Fruit fly (Drosophila melanogaster) whole organism, embryonic: ENCODE data around the gene CG42340.

Source experiments
- ATbp ChIP-seq: fragments of 200-800 bp; sonication (Bioruptor generic); optimal IDR thresholded peaks from 2 replicates; lab custom pipeline; 2017; ENCODE audit warnings: missing biosample characterization, mild to moderate bottlenecking, missing genetic modification characterization, missing genetic modification reagents
- C15 ChIP-seq: fragments of 200-800 bp; sonication (Bioruptor generic); IDR thresholded peaks from 3 replicates; pipeline ENCODE4 v1.3.6; 2022; ENCODE audit warnings: missing biosample characterization, missing genetic modification characterization
- CG10979 ChIP-seq: fragments of 200-800 bp; sonication (Bioruptor generic); optimal IDR thresholded peaks from 2 replicates; lab custom pipeline; 2018; ENCODE audit warnings: missing biosample characterization, mild to moderate bottlenecking, missing genetic modification characterization, moderate library complexity
- CG11398 ChIP-seq: fragments of 200-800 bp; sonication (Bioruptor generic); optimal IDR thresholded peaks from 2 replicates; lab custom pipeline; 2016; ENCODE audit warnings: missing biosample characterization, missing genetic modification characterization
- CG11504 ChIP-seq: fragments of 200-800 bp; sonication (Bioruptor generic); optimal IDR thresholded peaks from 3 replicates; lab custom pipeline; 2019; ENCODE audit warnings: missing biosample characterization, mild to moderate bottlenecking, missing genetic modification characterization, moderate library complexity
- CG11560 ChIP-seq: fragments of 200-800 bp; sonication (Bioruptor generic); IDR thresholded peaks from 3 replicates; pipeline ENCODE4 v1.3.6; 2022; ENCODE audit warnings: missing biosample characterization, missing genetic modification characterization
- CG12071 ChIP-seq: fragments of 200-800 bp; sonication (Bioruptor generic); optimal IDR thresholded peaks from 3 replicates; lab custom pipeline; 2018; ENCODE audit warnings: missing biosample characterization, mild to moderate bottlenecking, missing genetic modification characterization
- CG12219 ChIP-seq: fragments of 200-800 bp; sonication (Bioruptor generic); optimal IDR thresholded peaks from 3 replicates; lab custom pipeline; 2018; ENCODE audit warnings: missing biosample characterization, mild to moderate bottlenecking, missing genetic modification characterization
- CG12744 ChIP-seq: fragments of 200-800 bp; sonication (Bioruptor generic); optimal IDR thresholded peaks from 2 replicates; lab custom pipeline; 2016; ENCODE audit warnings: missing biosample characterization, missing genetic modification characterization
- CG12769 ChIP-seq: fragments of 200-800 bp; sonication (Bioruptor generic); optimal IDR thresholded peaks from 2 replicates; lab custom pipeline; 2019; ENCODE audit warnings: missing biosample characterization, mild to moderate bottlenecking, missing genetic modification characterization, moderate library complexity
- CG13123 ChIP-seq: fragments of 200-800 bp; sonication (Bioruptor generic); optimal IDR thresholded peaks from 2 replicates; lab custom pipeline; 2016; ENCODE audit warnings: missing biosample characterization, missing genetic modification characterization
- CG13296 ChIP-seq: fragments of 200-800 bp; sonication (Bioruptor generic); optimal IDR thresholded peaks from 3 replicates; lab custom pipeline; 2018; ENCODE audit warnings: missing biosample characterization, mild to moderate bottlenecking, missing genetic modification characterization
- CG15269 ChIP-seq: fragments of 200-800 bp; sonication (Bioruptor generic); optimal IDR thresholded peaks from 2 replicates; lab custom pipeline; 2018; ENCODE audit warnings: missing biosample characterization, mild to moderate bottlenecking, missing genetic modification characterization, moderate library complexity
- CG1602 ChIP-seq: fragments of 200-800 bp; sonication (Bioruptor generic); optimal IDR thresholded peaks from 3 replicates; lab custom pipeline; 2016; ENCODE audit warnings: missing biosample characterization, missing genetic modification characterization
- CG17328 ChIP-seq: fragments of 200-800 bp; sonication (Bioruptor generic); IDR thresholded peaks from 2 replicates; pipeline ENCODE4 v1.3.6; 2022; ENCODE audit warnings: missing biosample characterization, missing genetic modification characterization
- CG17361 ChIP-seq: fragments of 200-800 bp; sonication (Bioruptor generic); IDR thresholded peaks from 3 replicates; pipeline ENCODE4 v1.3.6; 2022; ENCODE audit warnings: missing biosample characterization, missing genetic modification characterization
- CG17829 ChIP-seq: fragments of 200-800 bp; optimal IDR thresholded peaks from 2 replicates; lab custom pipeline; 2019; ENCODE audit warnings: missing biosample characterization, mild to moderate bottlenecking, missing genetic modification characterization, moderate library complexity
- CG18599 ChIP-seq: fragments of 200-800 bp; sonication (Bioruptor generic); optimal IDR thresholded peaks from 3 replicates; lab custom pipeline; 2017; ENCODE audit warnings: missing biosample characterization, missing genetic modification characterization, mild to moderate bottlenecking, moderate library complexity, missing genetic modification reagents
- CG3281 ChIP-seq: fragments of 200-800 bp; sonication (Bioruptor generic); optimal IDR thresholded peaks from 3 replicates; lab custom pipeline; 2017; ENCODE audit warnings: missing biosample characterization, mild to moderate bottlenecking, missing genetic modification characterization
- CG33213 ChIP-seq: fragments of 200-800 bp; sonication (Bioruptor generic); optimal IDR thresholded peaks from 3 replicates; lab custom pipeline; 2016; ENCODE audit warnings: missing biosample characterization, missing genetic modification characterization
- CG34376 ChIP-seq: fragments of 200-800 bp; sonication (Bioruptor generic); optimal IDR thresholded peaks from 2 replicates; lab custom pipeline; 2018; ENCODE audit warnings: missing biosample characterization, mild to moderate bottlenecking, missing genetic modification characterization
- CG4730 ChIP-seq: fragments of 200-800 bp; sonication (Bioruptor generic); IDR thresholded peaks from 2 replicates; pipeline ENCODE4 v1.3.6; 2022; ENCODE audit warnings: missing biosample characterization, missing genetic modification characterization
- CG6175 ChIP-seq: fragments of 200-800 bp; sonication (Bioruptor generic); IDR thresholded peaks from 3 replicates; pipeline ENCODE4 v1.3.6; 2022; ENCODE audit warnings: missing biosample characterization, missing genetic modification characterization
- CG7357 ChIP-seq: fragments of 200-800 bp; sonication (Bioruptor generic); IDR thresholded peaks from 3 replicates; pipeline ENCODE4 v1.3.6; 2022; ENCODE audit warnings: missing biosample characterization, missing genetic modification characterization
- CG7839 ChIP-seq: fragments of 200-800 bp; sonication (Bioruptor generic); optimal IDR thresholded peaks from 3 replicates; lab custom pipeline; 2018; ENCODE audit warnings: missing biosample characterization, mild to moderate bottlenecking, missing genetic modification characterization, moderate library complexity
- CG7928 ChIP-seq: fragments of 200-800 bp; sonication (Bioruptor generic); optimal IDR thresholded peaks from 2 replicates; lab custom pipeline; 2017; ENCODE audit warnings: missing biosample characterization, mild to moderate bottlenecking, missing genetic modification characterization
- CG9437 ChIP-seq: fragments of 200-800 bp; sonication (Bioruptor generic); optimal IDR thresholded peaks from 2 replicates; lab custom pipeline; 2018; ENCODE audit warnings: missing biosample characterization, mild to moderate bottlenecking, missing genetic modification characterization
- CTCF ChIP-seq: fragments of 200-800 bp; sonication (Bioruptor generic); optimal IDR thresholded peaks from 2 replicates; lab custom pipeline; 2017; ENCODE audit warnings: missing biosample characterization, mild to moderate bottlenecking, missing genetic modification characterization, moderate library complexity
- Doc3 ChIP-seq: fragments of 200-800 bp; sonication (Bioruptor generic); IDR thresholded peaks from 3 replicates; pipeline ENCODE4 v1.3.6; 2022; ENCODE audit warnings: missing biosample characterization, missing genetic modification characterization; ENCODE audit not compliant: partially characterized antibody
- H2.0 ChIP-seq: fragments of 200-800 bp; sonication (Bioruptor generic); IDR thresholded peaks from 2 replicates; pipeline ENCODE4 v1.3.6; 2022; ENCODE audit warnings: missing biosample characterization, missing genetic modification characterization
- HLH3B ChIP-seq: fragments of 200-800 bp; sonication (Bioruptor generic); IDR thresholded peaks from 2 replicates; pipeline ENCODE4 v1.3.6; 2022; ENCODE audit warnings: missing biosample characterization, missing genetic modification characterization
- HLH54F ChIP-seq: fragments of 200-800 bp; sonication (Bioruptor generic); optimal IDR thresholded peaks from 3 replicates; lab custom pipeline; 2016; ENCODE audit warnings: missing biosample characterization, missing genetic modification characterization
- Hr3 ChIP-seq: fragments of 200-800 bp; sonication (Bioruptor generic); optimal IDR thresholded peaks from 3 replicates; lab custom pipeline; 2016; ENCODE audit warnings: missing biosample characterization, missing genetic modification characterization
- Hsf ChIP-seq: fragments of 200-800 bp; sonication (Bioruptor generic); optimal IDR thresholded peaks from 3 replicates; lab custom pipeline; 2016; ENCODE audit warnings: missing biosample characterization, missing genetic modification characterization
- Rfx ChIP-seq: fragments of 200-800 bp; sonication (Bioruptor generic); IDR thresholded peaks from 2 replicates; pipeline ENCODE4 v1.3.6; 2022; ENCODE audit warnings: missing biosample characterization, missing genetic modification characterization
- Ssrp ChIP-seq: fragments of 200-800 bp; sonication (Bioruptor generic); optimal IDR thresholded peaks from 2 replicates; lab custom pipeline; 2018; ENCODE audit warnings: missing biosample characterization, mild to moderate bottlenecking, missing genetic modification characterization, moderate library complexity
- Xbp1 ChIP-seq: fragments of 200-800 bp; sonication (Bioruptor generic); optimal IDR thresholded peaks from 3 replicates; lab custom pipeline; 2016; ENCODE audit warnings: missing biosample characterization, mild to moderate bottlenecking, missing genetic modification characterization
- ap ChIP-seq: fragments of 200-800 bp; sonication (Bioruptor generic); IDR thresholded peaks from 2 replicates; pipeline ENCODE4 v1.3.6; 2022; ENCODE audit warnings: missing biosample characterization, missing genetic modification characterization
- az2 ChIP-seq: fragments of 200-800 bp; sonication (Bioruptor generic); optimal IDR thresholded peaks from 3 replicates; lab custom pipeline; 2016; ENCODE audit warnings: missing biosample characterization, missing genetic modification characterization
- cad ChIP-seq: fragments of >200 bp; optimal IDR thresholded peaks from 2 replicates; lab custom pipeline; 2017; ENCODE audit warnings: missing biosample characterization, missing genetic modification characterization
- dpn ChIP-seq, 2 experiments: fragments of 200-800 bp; sonication (Bioruptor generic); optimal IDR thresholded peaks; 3 replicates each; lab custom pipeline; 2016; ENCODE audit warnings: missing biosample characterization in 2 of 2, missing genetic modification characterization in 2 of 2
- dysf ChIP-seq: fragments of 200-800 bp; sonication (Bioruptor generic); IDR thresholded peaks from 3 replicates; pipeline ENCODE4 v1.3.6; 2022; ENCODE audit warnings: missing biosample characterization, missing genetic modification characterization
- hbn ChIP-seq: fragments of 200-800 bp; sonication (Bioruptor generic); IDR thresholded peaks from 2 replicates; pipeline ENCODE4 v1.3.6; 2022; ENCODE audit warnings: missing biosample characterization, missing genetic modification characterization; ENCODE audit not compliant: partially characterized antibody
- ind ChIP-seq: fragments of 200-800 bp; sonication (Bioruptor generic); optimal IDR thresholded peaks from 3 replicates; lab custom pipeline; 2016; ENCODE audit warnings: missing biosample characterization, missing genetic modification characterization
- otp ChIP-seq: fragments of 200-800 bp; sonication (Bioruptor generic); IDR thresholded peaks from 3 replicates; pipeline ENCODE4, ENCODE4 v1.3.6; 2022; ENCODE audit warnings: missing biosample characterization, missing genetic modification characterization
- ranshi ChIP-seq: fragments of 200-800 bp; sonication (Bioruptor generic); IDR thresholded peaks from 2 replicates; pipeline ENCODE4 v1.3.6; 2022; ENCODE audit warnings: missing biosample characterization, missing genetic modification characterization
- shn ChIP-seq: fragments of 200-800 bp; sonication (Bioruptor generic); optimal IDR thresholded peaks from 3 replicates; lab custom pipeline; 2016; ENCODE audit warnings: missing biosample characterization, missing genetic modification characterization
- sob ChIP-seq: fragments of 200-800 bp; sonication (Bioruptor generic); IDR thresholded peaks from 2 replicates; pipeline ENCODE4 v1.3.6; 2022; ENCODE audit warnings: missing biosample characterization, missing genetic modification characterization
- ttk ChIP-seq: fragments of 200-800 bp; sonication (Bioruptor generic); IDR thresholded peaks from 2 replicates; pipeline ENCODE4 v2.1.2; 2022; ENCODE audit warnings: missing biosample characterization, missing genetic modification characterization
- zen2 ChIP-seq: fragments of 200-800 bp; sonication (Bioruptor generic); IDR thresholded peaks from 3 replicates; pipeline ENCODE4 v1.3.6; 2022; ENCODE audit warnings: missing biosample characterization, missing genetic modification characterization; ENCODE audit not compliant: partially characterized antibody
- zfh1 ChIP-seq: fragments of 200-800 bp; sonication (Bioruptor generic); IDR thresholded peaks from 3 replicates; pipeline ENCODE4 v1.3.6; 2022; ENCODE audit warnings: missing biosample characterization, missing genetic modification characterization

CG42340 gene

DNA sequence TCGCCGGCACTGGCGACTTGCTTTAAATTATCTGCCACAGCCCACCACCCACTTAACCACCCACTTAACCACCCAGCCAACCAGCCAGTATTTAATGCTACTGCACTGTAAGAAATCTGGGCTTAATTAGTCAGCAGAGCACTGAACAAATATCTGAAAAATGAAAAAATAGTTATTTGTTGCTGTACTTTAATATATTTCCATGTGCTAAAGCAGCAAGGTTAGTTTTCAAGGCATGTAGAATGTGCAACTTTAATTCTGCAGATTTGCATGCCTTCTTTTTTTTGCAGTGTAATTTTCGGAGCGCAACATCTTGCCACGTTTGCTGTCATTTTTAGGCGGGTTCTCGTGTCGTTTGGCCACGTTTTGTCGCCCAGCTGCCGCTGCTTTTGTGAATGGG, 148.5 kb downstream of the CG42340 start (continued):
- TF ChIP-seq CG17829 (tag; lab: Kevin White, UChicago) (peak; percentile 26), CG33213 (no peak), CG9437 (GFP tag; lab: Kevin White, UChicago) (peak; percentile 1), Ssrp (tag; lab: Kevin White, UChicago) (peak; percentile 30), Xbp1 (GFP tag; lab: Kevin White, UChicago) (peak; percentile 41), otp (GFP tag; lab: Robert Waterston, UW) (peak; percentile 30; the same call in 1 of the 3 replicates), CG11398 (GFP tag; lab: Kevin White, UChicago) (no peak), Hr3 (GFP tag; lab: Kevin White, UChicago) (peak; percentile 12), CTCF (GFP tag; lab: Kevin White, UChicago) (no peak), cad (no peak), H2.0 (GFP tag; lab: Robert Waterston, UW) (peak; percentile 7; the same call in 1 of the 2 replicates), CG1602 (peak; percentile 10), dpn (GFP tag; optimal IDR thresholded peaks at IDR 0.05; lab: Kevin White, UChicago) (peak; percentile 32 to 48), CG10979 (tag; lab: Kevin White, UChicago) (peak; percentile 30), ind (GFP tag; lab: Kevin White, UChicago) (peak; percentile 53), CG15269 (tag; lab: Kevin White, UChicago) (peak; percentile 60), CG17361 (GFP tag; lab: Robert Waterston, UW) (peak; percentile 43; the same call in 1 of the 3 replicates), Hsf (peak; percentile 46), CG12219 (peak; percentile 36), C15 (GFP tag; lab: Robert Waterston, UW) (no peak), hbn (GFP tag; lab: Robert Waterston, UW) (no peak), CG17328 (GFP tag; lab: Robert Waterston, UW) (peak; percentile 41; the same call in 1 of the 2 replicates), zfh1 (peak; percentile 55; the same call in 1 of the 3 replicates), sob (GFP tag; lab: Robert Waterston, UW) (0 out of 2 replicates have a peak, but pooled peaks have one; percentile 23), CG13123 (no peak), CG12744 (GFP tag; lab: Kevin White, UChicago) (peak; percentile 12), CG34376 (GFP tag; lab: Kevin White, UChicago) (peak; percentile 34), HLH3B (GFP tag; lab: Robert Waterston, UW) (0 out of 2 replicates have a peak, but pooled peaks have one; percentile 25), shn (GFP tag; lab: Kevin White, UChicago) (no peak), Doc3 (GFP tag; lab: Robert Waterston, UW) (no peak), CG7357 (no peak), HLH54F (GFP tag; lab: Kevin White, UChicago) (peak; percentile 21), CG7839 (peak; percentile 68), CG11504 (tag; lab: Kevin White, UChicago) (peak; percentile 73), CG12071 (peak; percentile 48), ttk (GFP tag; lab: Robert Waterston, UW) (peak; percentile 43; the same call in 1 of the 2 replicates), ap (GFP tag; lab: Robert Waterston, UW) (0 out of 2 replicates have a peak, but pooled peaks have one; percentile 3), CG7928 (GFP tag; lab: Kevin White, UChicago) (no peak), CG11560 (tag; lab: Robert Waterston, UW) (peak; percentile 42; the same call in 1 of the 3 replicates), zen2 (GFP tag; lab: Robert Waterston, UW) (no peak), CG6175 (GFP tag; lab: Robert Waterston, UW) (no peak), CG3281 (peak; percentile 61), Rfx (GFP tag; lab: Robert Waterston, UW) (peak; percentile 54), CG13296 (GFP tag; lab: Kevin White, UChicago) (peak; percentile 48), ranshi (GFP tag; lab: Robert Waterston, UW) (peak; percentile 49; the same call in 1 of the 2 replicates), az2 (GFP tag; lab: Kevin White, UChicago) (peak; percentile 31), ATbp (GFP tag; lab: Kevin White, UChicago) (peak; percentile 34), CG12769 (tag; lab: Kevin White, UChicago) (no peak), CG18599 (GFP tag; lab: Kevin White, UChicago) (peak; percentile 84), dysf (GFP tag; lab: Robert Waterston, UW) (peak; percentile 50; the same call in 2 of the 3 replicates), CG4730 (GFP tag; lab: Robert Waterston, UW) (0 out of 2 replicates have a peak, but pooled peaks have one; percentile 29)
